Worm (Caenorhabditis elegans): ENCODE results near the gene ech-8.

- no peak for TF ChIP-seq blmp-1 (tag; optimal IDR thresholded peaks at IDR 0.05; ENCODE audit: insufficient read depth)
- no peak for TF ChIP-seq unc-39 (tag; optimal IDR thresholded peaks at IDR 0.05)
- no peak for TF ChIP-seq mdl-1 (tag; optimal IDR thresholded peaks at IDR 0.05)
- no peak for TF ChIP-seq zag-1 (tag; optimal IDR thresholded peaks at IDR 0.05)
- no peak for TF ChIP-seq elt-1 (tag; optimal IDR thresholded peaks at IDR 0.05)
- no peak for TF ChIP-seq lin-39 (tag; optimal IDR thresholded peaks at IDR 0.05)
- TF ChIP-seq fos-1 (tag; optimal IDR thresholded peaks at IDR 0.05) = no peak
- TF ChIP-seq snpc-4 (tag; optimal IDR thresholded peaks at IDR 0.05) = no peak
- TF ChIP-seq ztf-11 (tag; optimal IDR thresholded peaks at IDR 0.05) = no peak
- TF ChIP-seq lin-11 (tag; optimal IDR thresholded peaks at IDR 0.05) = no peak
- TF ChIP-seq skn-1 (tag; optimal IDR thresholded peaks at IDR 0.05) = no peak
- TF ChIP-seq lsy-2 (tag; optimal IDR thresholded peaks at IDR 0.05) = no peak
Measured at ce11 chrIV:10230971-10231370, 8.0 kb downstream of the ech-8 start, which contains the start of gene F01G10.5.
